Fruit fly (Drosophila melanogaster) whole organism, embryonic: ENCODE measurements around the gene CG11668.

Source experiments
- CG11504 ChIP-seq: fragments of 200-800 bp; sonication (Bioruptor generic); optimal IDR thresholded peaks from 3 replicates; lab custom pipeline; 2019; ENCODE audit warnings: missing biosample characterization, mild to moderate bottlenecking, missing genetic modification characterization, moderate library complexity
- CG14860 ChIP-seq: fragments of 200-800 bp; sonication (Bioruptor generic); IDR thresholded peaks from 3 replicates; pipeline ENCODE4 v1.3.6; 2022; ENCODE audit warnings: missing biosample characterization, missing genetic modification characterization; ENCODE audit not compliant: partially characterized antibody
- Hr39 ChIP-seq: fragments of >200 bp; optimal IDR thresholded peaks from 2 replicates; lab custom pipeline; 2017
- MBD-R2 ChIP-seq: fragments of 200-800 bp; sonication (Bioruptor generic); IDR thresholded peaks from 2 replicates; pipeline ENCODE4 v1.3.6; 2022; ENCODE audit warnings: missing biosample characterization, missing genetic modification characterization
- Six4 ChIP-seq: fragments of 200-800 bp; sonication (Bioruptor generic); optimal IDR thresholded peaks from 2 replicates; lab custom pipeline; 2016; ENCODE audit warnings: missing biosample characterization, missing genetic modification characterization
- oc ChIP-seq: fragments of 200-800 bp; sonication (Bioruptor generic); optimal IDR thresholded peaks from 2 replicates; lab custom pipeline; 2018; ENCODE audit warnings: missing biosample characterization, mild to moderate bottlenecking, missing genetic modification characterization, moderate library complexity

DNA sequence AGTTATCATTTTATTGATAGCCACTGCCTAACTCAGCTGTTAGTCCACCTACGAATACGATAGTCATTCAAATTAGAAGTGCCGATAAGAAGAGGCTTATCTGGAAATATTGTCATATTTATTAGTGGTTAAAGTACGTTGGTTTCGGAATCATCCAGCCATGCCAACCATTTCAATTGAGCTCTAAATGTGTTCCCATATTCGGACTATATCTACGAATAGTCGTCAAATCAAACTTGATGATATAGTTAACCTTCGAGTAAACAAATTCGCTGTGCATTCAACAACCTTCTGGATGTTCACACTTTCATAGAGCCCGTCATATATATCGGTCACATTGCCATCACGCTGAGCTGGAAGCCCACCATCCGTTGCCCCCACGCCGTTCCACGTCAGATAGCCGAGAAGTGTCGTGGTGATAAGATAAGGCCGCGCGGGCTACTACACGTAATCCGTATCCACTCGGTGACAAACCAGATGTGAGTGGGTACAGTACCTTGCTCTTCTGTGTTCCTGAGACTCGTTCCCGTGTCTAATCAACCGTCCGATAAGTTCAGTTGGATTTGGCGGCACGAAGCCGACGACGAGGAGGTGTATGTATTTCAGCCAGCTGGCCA is 19.8 kb upstream of the CG11668 start:
- TF ChIP-seq Six4 (GFP tag; lab: Kevin White, UChicago) = no peak
- no peak for TF ChIP-seq MBD-R2 (GFP tag; lab: Robert Waterston, UW)
- no peak for TF ChIP-seq Hr39 (lab: Kevin White, UChicago)
- TF ChIP-seq oc = no peak
- TF ChIP-seq CG14860 (GFP tag; lab: Robert Waterston, UW) = no peak
- no peak for TF ChIP-seq CG11504 (tag; lab: Kevin White, UChicago)
